Worm (Caenorhabditis elegans): Measurements from ENCODE around the gene fbxa-136.

fbxa-136 gene

ce11 chrV:17558377-17558776 is 37.5 kb downstream of the fbxa-136 start, which contains the start of gene fbxa-174:
TSS of gene fbxa-174 (minus strand) at chrV:17558477.
- TF ChIP-seq hlh-8 (tag; optimal IDR thresholded peaks at IDR 0.05) (no peak), hlh-13 (GFP tag; optimal IDR thresholded peaks at IDR 0.05) (no peak), elt-2 (tag; optimal IDR thresholded peaks at IDR 0.05) (no peak), lim-6 (tag; optimal IDR thresholded peaks at IDR 0.05) (no peak), ref-2 (tag; optimal IDR thresholded peaks at IDR 0.05) (no peak), Y22D7AL.16 (tag; optimal IDR thresholded peaks at IDR 0.05) (no peak), pros-1 (tag; optimal IDR thresholded peaks at IDR 0.05) (no peak), pax-1 (tag; optimal IDR thresholded peaks at IDR 0.05) (no peak), sox-2 (GFP tag; IDR thresholded peaks at IDR 0.05) (no peak)

DNA sequence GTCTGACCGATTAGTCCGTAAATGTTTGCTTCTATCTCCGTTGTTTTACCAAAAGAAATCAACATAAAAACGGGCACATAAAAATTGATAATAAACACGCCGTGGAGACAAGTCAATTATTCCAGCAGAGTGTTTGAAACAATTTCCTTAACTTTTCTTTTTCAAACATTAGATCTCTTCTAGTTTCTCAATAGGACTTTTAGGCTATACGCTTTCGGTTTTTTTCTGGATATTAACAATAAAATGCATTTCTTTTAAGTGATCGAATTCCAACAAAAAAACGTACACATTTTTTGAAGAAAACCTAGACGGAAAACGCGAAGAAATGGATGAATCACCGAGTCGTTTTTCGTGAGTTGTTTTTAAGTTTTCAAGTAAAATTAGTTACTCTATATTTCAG is 38.1 kb downstream of the fbxa-136 start, which contains the start of gene fbxa-172:
Gene fbxa-172, plus strand, starts transcription at position 301 of the 400 bp plus-strand sequence.
- TF ChIP-seq ceh-6 (GFP tag; optimal IDR thresholded peaks at IDR 0.05), result no peak
- no peak for TF ChIP-seq ceh-34 (tag; optimal IDR thresholded peaks at IDR 0.05)
- no peak for TF ChIP-seq lim-6 (tag; optimal IDR thresholded peaks at IDR 0.05)
- no peak for TF ChIP-seq unc-42 (tag; optimal IDR thresholded peaks at IDR 0.05)
- TF ChIP-seq sox-4 (tag; optimal IDR thresholded peaks at IDR 0.05), result no peak
- no peak for TF ChIP-seq nhr-232 (tag; optimal IDR thresholded peaks at IDR 0.05)
- TF ChIP-seq odd-2 (tag; optimal IDR thresholded peaks at IDR 0.05), result no peak
- TF ChIP-seq pros-1 (tag; optimal IDR thresholded peaks at IDR 0.05), result no peak
- TF ChIP-seq ahr-1 (tag; optimal IDR thresholded peaks at IDR 0.05), result no peak
- TF ChIP-seq ceh-48 (tag; optimal IDR thresholded peaks at IDR 0.05), result no peak
- no peak for TF ChIP-seq ceh-2 (tag; optimal IDR thresholded peaks at IDR 0.05)
- TF ChIP-seq C08G9.2 (tag; optimal IDR thresholded peaks at IDR 0.05), result no peak
- no peak for TF ChIP-seq ceh-18 (tag; optimal IDR thresholded peaks at IDR 0.05)
- TF ChIP-seq hlh-6 (tag; optimal IDR thresholded peaks at IDR 0.05), result no peak
- TF ChIP-seq ceh-22 (tag; optimal IDR thresholded peaks at IDR 0.05), result no peak
- no peak for TF ChIP-seq fax-1 (tag; optimal IDR thresholded peaks at IDR 0.05)
- TF ChIP-seq Y22D7AL.16 (tag; optimal IDR thresholded peaks at IDR 0.05), result no peak

ce11 chrV:17565903-17566302 is 45.1 kb downstream of the fbxa-136 start, which contains the start of gene fbxa-171:
TSS of gene fbxa-171 (minus strand) at chrV:17566003.
- no peak for TF ChIP-seq pat-9 (tag; optimal IDR thresholded peaks at IDR 0.05)
- TF ChIP-seq hlh-8 (tag; optimal IDR thresholded peaks at IDR 0.05), result no peak
- TF ChIP-seq sox-2 (GFP tag; IDR thresholded peaks at IDR 0.05), result no peak
- TF ChIP-seq pax-1 (tag; optimal IDR thresholded peaks at IDR 0.05), result no peak
- no peak for TF ChIP-seq K09A11.1 (tag; optimal IDR thresholded peaks at IDR 0.05; ENCODE audit: insufficient read depth)
- TF ChIP-seq ceh-22 (tag; optimal IDR thresholded peaks at IDR 0.05), result no peak
- TF ChIP-seq pha-2 (tag; optimal IDR thresholded peaks at IDR 0.05), result no peak
- no peak for TF ChIP-seq fkh-10 (GFP tag; optimal IDR thresholded peaks at IDR 0.05)
- TF ChIP-seq pros-1 (tag; optimal IDR thresholded peaks at IDR 0.05), result no peak
- no peak for TF ChIP-seq unc-86 (tag; optimal IDR thresholded peaks at IDR 0.05)
- TF ChIP-seq lin-11 (tag; optimal IDR thresholded peaks at IDR 0.05), result no peak
- TF ChIP-seq madf-2 (tag; optimal IDR thresholded peaks at IDR 0.05), result no peak
- TF ChIP-seq zip-5 (tag; optimal IDR thresholded peaks at IDR 0.05), result no peak
- TF ChIP-seq odd-2 (tag; optimal IDR thresholded peaks at IDR 0.05), result no peak
- TF ChIP-seq ama-1 (optimal IDR thresholded peaks at IDR 0.05), result no peak
- TF ChIP-seq dmd-4 (tag; optimal IDR thresholded peaks at IDR 0.05; ENCODE audit: borderline replicate concordance), result no peak
- TF ChIP-seq ceh-6 (GFP tag; optimal IDR thresholded peaks at IDR 0.05), result no peak

DNA sequence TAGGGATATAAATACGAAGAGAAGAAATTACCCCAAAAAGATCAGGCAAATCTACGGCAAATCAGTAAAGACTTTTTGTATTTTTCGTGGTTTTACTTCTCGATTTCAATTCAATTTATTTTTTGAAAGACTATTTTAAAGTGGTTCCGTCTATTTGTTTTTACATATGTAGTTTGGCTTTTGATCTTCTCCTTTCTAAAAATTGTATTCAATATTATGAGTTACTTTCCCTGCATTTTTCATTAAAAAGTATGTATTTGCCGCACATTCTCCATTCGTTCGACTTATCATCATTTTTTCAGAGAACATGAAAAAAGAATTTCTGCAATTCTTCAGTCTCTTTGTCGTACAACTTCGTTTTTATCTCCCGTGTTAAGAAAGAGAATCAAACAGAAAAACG is 46.0 kb downstream of the fbxa-136 start, which contains the start of gene C38D9.2:
Gene C38D9.2, plus strand, starts transcription at position 301 of the 400 bp plus-strand sequence.
- no peak for TF ChIP-seq mec-3 (tag; optimal IDR thresholded peaks at IDR 0.05; ENCODE audit: borderline replicate concordance)
- TF ChIP-seq C08G9.2 (tag; optimal IDR thresholded peaks at IDR 0.05), result no peak
- no peak for TF ChIP-seq ceh-18 (tag; optimal IDR thresholded peaks at IDR 0.05)
